Worm (Caenorhabditis elegans) whole organism, early embryonic: ENCODE measurements around the gene jmjd-3.2.

Experiments used
- F13C5.2 ChIP-seq: sonication (generic microtip); optimal IDR thresholded peaks from 2 replicates; lab custom pipeline; 2017; ENCODE audit warnings: mild to moderate bottlenecking, missing genetic modification characterization, inconsistent platforms, missing compliant biosample characterization
- ceh-36 ChIP-seq: sonication (generic microtip); optimal IDR thresholded peaks from 2 replicates; lab custom pipeline; 2016; ENCODE audit warnings: missing genetic modification characterization, inconsistent platforms, missing compliant biosample characterization
- ets-7 ChIP-seq: sonication (generic microtip); optimal IDR thresholded peaks from 2 replicates; lab custom pipeline; 2016; ENCODE audit warnings: missing genotype, missing genetic modification characterization, missing compliant biosample characterization
- pes-1 ChIP-seq: fragments of 200-800 bp; sonication (Bioruptor generic); IDR thresholded peaks from 2 replicates; pipeline ENCODE4 v1.3.6; 2022; ENCODE audit warnings: missing genetic modification reagents, missing genetic modification characterization, missing compliant biosample characterization
- sea-1 ChIP-seq: fragments of 200-800 bp; sonication (Bioruptor generic); conservative IDR thresholded peaks from 2 replicates; pipeline ENCODE4 v1.3.6; 2022; ENCODE audit warnings: missing genetic modification characterization, missing compliant biosample characterization

- TF ChIP-seq ets-7 (tag; lab: Kevin White, UChicago) (no peak), F13C5.2 (tag; lab: Kevin White, UChicago) (no peak), pes-1 (GFP tag; lab: Robert Waterston, UW) (no peak), ceh-36 (tag; lab: Kevin White, UChicago) (no peak), sea-1 (GFP tag; lab: Robert Waterston, UW) (no peak)
Observed at ce11 chrX:14492441-14492840, 44.4 kb downstream of the jmjd-3.2 start.
